Worm (Caenorhabditis elegans) whole organism, young adult: ENCODE measurements around the gene Y82E9BR.14.

ENCODE experiments used
- F37B4.10 ChIP-seq: fragments of 200-800 bp; sonication (Bioruptor generic); IDR thresholded peaks from 2 replicates; pipeline ENCODE4 v1.3.6; 2022; ENCODE audit warnings: missing genetic modification characterization, missing compliant biosample characterization
- F52B5.7 ChIP-seq: sonication (generic microtip); optimal IDR thresholded peaks from 2 replicates; lab custom pipeline; 2016; ENCODE audit warnings: mild to moderate bottlenecking, missing genetic modification characterization, missing compliant biosample characterization
- F55B11.4 ChIP-seq: sonication (generic microtip); optimal IDR thresholded peaks from 2 replicates; lab custom pipeline; 2016; ENCODE audit warnings: missing compliant biosample characterization, missing genetic modification characterization, borderline replicate concordance; ENCODE audit not compliant: insufficient read depth
- T26A5.8 ChIP-seq: sonication (generic microtip); optimal IDR thresholded peaks from 2 replicates; lab custom pipeline; 2016; ENCODE audit warnings: missing genetic modification characterization, missing compliant biosample characterization
- Y53F4B.3 ChIP-seq: fragments of 200-800 bp; sonication (Bioruptor generic); IDR thresholded peaks from 2 replicates; pipeline ENCODE4 v1.3.6; 2022; ENCODE audit warnings: missing genetic modification reagents, missing genetic modification characterization, missing compliant biosample characterization
- ZK185.1 ChIP-seq: sonication (generic microtip); optimal IDR thresholded peaks from 2 replicates; lab custom pipeline; 2016; ENCODE audit warnings: mild to moderate bottlenecking, missing genetic modification characterization, missing compliant biosample characterization; ENCODE audit not compliant: poor library complexity, severe bottlenecking
- ama-1 ChIP-seq, 3 experiments: fragments of 150-350 bp in 1 of 3; sonication (generic microtip) in 2 of 3; optimal IDR thresholded peaks; 2 replicates each; lab custom pipeline; 2014 to 2018; ENCODE audit warnings: missing biosample characterization in 2 of 3, missing genetic modification characterization in 2 of 3, missing genetic modification reagents in 2 of 3
- atf-7 ChIP-seq: sonication (generic microtip); optimal IDR thresholded peaks from 2 replicates; lab custom pipeline; 2017; ENCODE audit warnings: mild to moderate bottlenecking, missing genetic modification characterization, missing compliant biosample characterization
- attf-6 ChIP-seq: fragments of 200-800 bp; sonication (Bioruptor generic); IDR thresholded peaks from 2 replicates; pipeline ENCODE4 v1.3.6; 2022; ENCODE audit warnings: missing genetic modification reagents, missing genetic modification characterization, missing compliant biosample characterization
- cebp-1 ChIP-seq, 2 experiments: fragments of 200-800 bp in 1 of 2; sonication (Bioruptor generic) in 1 of 2; sonication (generic microtip) in 1 of 2; IDR thresholded peaks in 1 of 2; optimal IDR thresholded peaks in 1 of 2; 2 replicates each; pipeline versions ENCODE4 v1.3.6 to Lab custom; 2017 to 2022; ENCODE audit warnings: missing compliant biosample characterization in 2 of 2, missing genetic modification characterization in 2 of 2, mild to moderate bottlenecking in 1 of 2, missing genetic modification reagents in 1 of 2, moderate library complexity in 1 of 2
- ceh-40 ChIP-seq: fragments of 200-800 bp; sonication (Bioruptor generic); IDR thresholded peaks from 2 replicates; pipeline ENCODE4 v1.3.6; 2022; ENCODE audit warnings: missing genetic modification characterization, missing compliant biosample characterization
- ceh-58 ChIP-seq: fragments of 200-800 bp; sonication (Bioruptor generic); IDR thresholded peaks from 2 replicates; pipeline ENCODE4 v1.3.6; 2022; ENCODE audit warnings: missing genetic modification characterization, missing compliant biosample characterization
- egl-18 ChIP-seq: fragments of 200-800 bp; sonication (Bioruptor generic); IDR thresholded peaks from 2 replicates; pipeline ENCODE4 v1.3.6; 2022; ENCODE audit warnings: missing genetic modification reagents, missing genetic modification characterization, missing compliant biosample characterization
- egrh-3 ChIP-seq: fragments of 200-800 bp; sonication (Bioruptor generic); IDR thresholded peaks from 2 replicates; pipeline ENCODE4 v1.3.6; 2022; ENCODE audit warnings: missing genetic modification reagents, missing genetic modification characterization, missing compliant biosample characterization
- fkh-3 ChIP-seq: sonication (generic microtip); optimal IDR thresholded peaks from 2 replicates; lab custom pipeline; 2016; ENCODE audit warnings: mild to moderate bottlenecking, missing genetic modification characterization, missing compliant biosample characterization
- gei-17 ChIP-seq: fragments of 200-800 bp; sonication (Bioruptor generic); optimal IDR thresholded peaks from 2 replicates; lab custom pipeline; 2018; ENCODE audit warnings: mild to moderate bottlenecking, missing genetic modification characterization, missing compliant biosample characterization
- hmg-1.2 ChIP-seq: fragments of 200-800 bp; sonication (Bioruptor generic); IDR thresholded peaks from 2 replicates; pipeline ENCODE4 v1.3.6; 2022; ENCODE audit warnings: missing genetic modification reagents, missing genetic modification characterization, missing compliant biosample characterization
- hsf-1 ChIP-seq: fragments of 200-800 bp; sonication (Bioruptor generic); IDR thresholded peaks from 2 replicates; pipeline ENCODE4 v1.3.6; 2022; ENCODE audit warnings: missing genetic modification reagents, missing genetic modification characterization, missing compliant biosample characterization
- lag-1 ChIP-seq: fragments of 200-800 bp; sonication (Bioruptor generic); IDR thresholded peaks from 2 replicates; pipeline ENCODE4 v1.3.6; 2022; ENCODE audit warnings: missing genetic modification reagents, missing genetic modification characterization, missing compliant biosample characterization
- let-607 ChIP-seq, 2 experiments: fragments of 200-800 bp in 1 of 2; sonication (Bioruptor generic) in 1 of 2; sonication (generic microtip) in 1 of 2; optimal IDR thresholded peaks; 2 replicates each; lab custom pipeline; 2016 to 2018; ENCODE audit warnings: mild to moderate bottlenecking in 2 of 2, missing compliant biosample characterization in 2 of 2, missing genetic modification characterization in 2 of 2, moderate library complexity in 2 of 2, missing genotype in 1 of 2
- lin-26 ChIP-seq: fragments of 200-800 bp; sonication (Bioruptor generic); IDR thresholded peaks from 2 replicates; pipeline ENCODE4 v1.3.6; 2022; ENCODE audit warnings: missing genetic modification reagents, missing genetic modification characterization, missing compliant biosample characterization
- lin-35 ChIP-seq, 3 experiments: fragments of 150-350 bp in 2 of 3; sonication (generic microtip) in 1 of 3; optimal IDR thresholded peaks; 2 replicates each; lab custom pipeline; 2014 to 2018; ENCODE audit warnings: missing biosample characterization in 3 of 3, missing genetic modification characterization in 3 of 3, missing genetic modification reagents in 3 of 3
- lir-1 ChIP-seq: fragments of 200-800 bp; sonication (Bioruptor generic); conservative IDR thresholded peaks from 2 replicates; pipeline ENCODE4 v1.3.6; 2022; ENCODE audit warnings: missing genetic modification reagents, missing genetic modification characterization, missing compliant biosample characterization
- madf-3 ChIP-seq: fragments of 200-800 bp; sonication (Bioruptor generic); IDR thresholded peaks from 2 replicates; pipeline ENCODE4 v1.3.6; 2022; ENCODE audit warnings: missing genetic modification reagents, missing genetic modification characterization, missing compliant biosample characterization
- mcd-1 ChIP-seq: fragments of 200-800 bp; sonication (Bioruptor generic); IDR thresholded peaks from 2 replicates; pipeline ENCODE4 v1.3.6; 2022; ENCODE audit warnings: missing genetic modification reagents, missing genetic modification characterization, missing compliant biosample characterization
- mes-4 ChIP-seq: sonication (generic microtip); optimal IDR thresholded peaks from 2 replicates; lab custom pipeline; 2016; ENCODE audit warnings: missing genotype, missing genetic modification characterization, missing compliant biosample characterization
- mxl-1 ChIP-seq: sonication (generic microtip); optimal IDR thresholded peaks from 2 replicates; lab custom pipeline; 2016; ENCODE audit warnings: missing genetic modification characterization, missing compliant biosample characterization
- nfya-2 ChIP-seq: fragments of 200-800 bp; sonication (Bioruptor generic); IDR thresholded peaks from 2 replicates; pipeline ENCODE4 v1.3.6; 2022; ENCODE audit warnings: missing genetic modification reagents, missing genetic modification characterization, missing compliant biosample characterization
- nhr-27 ChIP-seq: fragments of 200-800 bp; sonication (Bioruptor generic); optimal IDR thresholded peaks from 2 replicates; lab custom pipeline; 2018; ENCODE audit warnings: mild to moderate bottlenecking, missing genetic modification characterization, moderate library complexity, missing compliant biosample characterization
- nhr-80 ChIP-seq: sonication (generic microtip); optimal IDR thresholded peaks from 2 replicates; lab custom pipeline; 2016; ENCODE audit warnings: missing genetic modification characterization, missing compliant biosample characterization
- rec-8 ChIP-seq, 2 experiments: sonication (generic microtip); optimal IDR thresholded peaks; 2 replicates each; lab custom pipeline; 2016; ENCODE audit warnings: mild to moderate bottlenecking in 2 of 2, missing genetic modification characterization in 2 of 2, missing genetic modification reagents in 2 of 2, missing genotype in 2 of 2, missing biosample characterization in 1 of 2, missing compliant biosample characterization in 1 of 2, moderate library complexity in 1 of 2
- repo-1 ChIP-seq: sonication (generic microtip); optimal IDR thresholded peaks from 2 replicates; lab custom pipeline; 2017; ENCODE audit warnings: mild to moderate bottlenecking, missing genetic modification characterization, missing compliant biosample characterization
- sea-2 ChIP-seq: fragments of 200-800 bp; sonication (Bioruptor generic); IDR thresholded peaks from 2 replicates; pipeline ENCODE4 v1.3.6; 2022; ENCODE audit warnings: missing genetic modification characterization, missing compliant biosample characterization
- sptf-2 ChIP-seq: fragments of 200-800 bp; sonication (Bioruptor generic); optimal IDR thresholded peaks from 2 replicates; lab custom pipeline; 2018; ENCODE audit warnings: mild to moderate bottlenecking, missing genetic modification characterization, missing compliant biosample characterization
- unc-62 ChIP-seq: fragments of 150-350 bp; optimal IDR thresholded peaks from 2 replicates; lab custom pipeline; 2014; ENCODE audit warnings: missing biosample characterization, missing genetic modification reagents, missing genetic modification characterization
- zfh-2 ChIP-seq: fragments of 200-800 bp; sonication (Bioruptor generic); conservative IDR thresholded peaks from 2 replicates; pipeline ENCODE4 v1.3.6; 2022; ENCODE audit warnings: missing genetic modification reagents, missing genetic modification characterization, missing compliant biosample characterization
- ztf-25 ChIP-seq: fragments of 200-800 bp; sonication (Bioruptor generic); IDR thresholded peaks from 2 replicates; pipeline ENCODE4 v1.3.6; 2022; ENCODE audit warnings: missing genetic modification reagents, missing genetic modification characterization, missing compliant biosample characterization
- ztf-28 ChIP-seq: fragments of 200-800 bp; sonication (Bioruptor generic); IDR thresholded peaks from 2 replicates; pipeline ENCODE4 v1.3.6; 2022; ENCODE audit warnings: missing genetic modification reagents, missing genetic modification characterization, missing compliant biosample characterization
- ztf-3 ChIP-seq: fragments of 200-800 bp; sonication (Bioruptor generic); optimal IDR thresholded peaks from 2 replicates; lab custom pipeline; 2018; ENCODE audit warnings: mild to moderate bottlenecking, missing genetic modification characterization, missing compliant biosample characterization
- ztf-6 ChIP-seq: fragments of 200-800 bp; sonication (Bioruptor generic); IDR thresholded peaks from 2 replicates; pipeline ENCODE4 v1.3.6; 2022; ENCODE audit warnings: missing genetic modification reagents, missing genetic modification characterization, missing compliant biosample characterization

The Y82E9BR.14 gene

ce11 chrIII:1413890-1414613, at the start of gene Y82E9BR.14:
TSS of gene Y82E9BR.14 (minus strand) at chrIII:1414116.
- TF ChIP-seq T26A5.8 (tag; lab: Kevin White, UChicago) (peak; percentile 10), lin-26 (GFP tag; lab: Robert Waterston, UW) (no peak), lag-1 (GFP tag; lab: Robert Waterston, UW) (no peak), hmg-1.2 (GFP tag; lab: Robert Waterston, UW) (0 out of 2 replicates have a peak, but pooled peaks have one; percentile 9), madf-3 (GFP tag; lab: Robert Waterston, UW) (peak; percentile 85), F37B4.10 (GFP tag; lab: Robert Waterston, UW) (no peak), hsf-1 (peak; percentile 42), ama-1 (optimal IDR thresholded peaks at IDR 0.05; lab: Kevin White, UChicago) (no peak), ama-1 (GFP tag; optimal IDR thresholded peaks at IDR 0.05; lab: Kevin White, UChicago) (no peak), ztf-6 (no peak), ZK185.1 (tag; lab: Kevin White, UChicago) (no peak), atf-7 (tag; lab: Kevin White, UChicago) (peak; percentile 74), nhr-80 (peak; percentile 53)

DNA sequence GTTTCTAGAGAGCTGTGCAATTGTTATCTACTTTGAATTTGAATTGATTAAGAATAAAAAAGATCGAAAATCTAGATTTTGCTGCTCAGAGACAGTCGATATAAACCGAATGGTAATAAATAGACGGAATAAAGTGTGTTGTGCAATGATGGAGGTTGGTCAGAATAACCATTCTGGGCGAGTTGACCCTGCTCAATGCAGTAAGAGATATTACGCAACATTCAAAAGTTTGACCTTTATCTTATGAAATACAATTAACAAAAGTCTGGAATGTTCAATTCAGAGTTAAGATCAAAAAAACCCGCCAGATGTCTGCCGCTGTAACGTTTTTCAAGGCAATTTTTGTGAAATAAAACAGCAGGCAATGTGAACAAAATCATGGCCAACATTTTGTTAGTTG, 42.9 kb upstream of the Y82E9BR.14 start:
- TF ChIP-seq mcd-1 (GFP tag; lab: Robert Waterston, UW) = no peak
- TF ChIP-seq let-607 (tag; optimal IDR thresholded peaks at IDR 0.05; lab: Kevin White, UChicago) = no peak
- no peak for TF ChIP-seq gei-17 (GFP tag; lab: Kevin White, UChicago)
- TF ChIP-seq fkh-3 (tag; lab: Kevin White, UChicago) = no peak
- TF ChIP-seq ztf-25 (GFP tag; lab: Robert Waterston, UW) = no peak
- no peak for TF ChIP-seq lin-35 (GFP tag; optimal IDR thresholded peaks at IDR 0.05; lab: Kevin White, UChicago)
- no peak for TF ChIP-seq sptf-2 (GFP tag; lab: Kevin White, UChicago)
- TF ChIP-seq F55B11.4 = no peak

DNA sequence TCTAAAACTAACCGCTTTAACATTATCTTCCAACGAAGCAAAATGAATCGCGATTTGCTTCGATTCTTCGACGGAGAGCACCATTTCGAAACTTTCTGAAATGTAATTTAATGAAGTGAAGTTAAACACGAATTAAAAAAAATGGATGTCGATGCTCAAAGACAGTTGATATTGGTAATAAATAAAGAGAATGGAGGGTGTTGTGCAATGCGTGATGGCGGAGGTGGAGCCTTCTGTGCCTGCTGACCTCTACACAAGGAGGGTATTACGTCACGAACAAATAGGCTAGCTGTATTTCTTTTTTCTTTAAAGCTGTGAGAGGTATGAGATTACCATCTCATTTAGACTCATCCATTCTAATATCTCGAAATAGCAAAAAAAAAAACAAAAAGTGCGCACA, 41.8 kb upstream of the Y82E9BR.14 start, which contains the start of gene Y82E9BR.17:
TSS of gene Y82E9BR.17 (minus strand) at position 101 of the 400 bp plus-strand sequence.
- TF ChIP-seq sea-2 (GFP tag; lab: Robert Waterston, UW) = no peak
- no peak for TF ChIP-seq nfya-2
- no peak for TF ChIP-seq mes-4 (tag; lab: Kevin White, UChicago)
- no peak for TF ChIP-seq nhr-27
- TF ChIP-seq repo-1 (tag; lab: Kevin White, UChicago) = no peak
- no peak for TF ChIP-seq mxl-1 (tag; lab: Kevin White, UChicago)
- no peak for TF ChIP-seq attf-6 (GFP tag; lab: Robert Waterston, UW)
- TF ChIP-seq ceh-58 (GFP tag; lab: Robert Waterston, UW) = no peak

- TF ChIP-seq egrh-3 (GFP tag; lab: Robert Waterston, UW) = no peak
- TF ChIP-seq ztf-6 = no peak
- peak; percentile 65; the same call in 1 of the 2 replicates for TF ChIP-seq zfh-2
These were observed 32.8 kb upstream of the Y82E9BR.14 start for ce11 chrIII:1446747-1447146.

- TF ChIP-seq Y53F4B.3 (GFP tag; lab: Robert Waterston, UW) (no peak), T26A5.8 (tag; lab: Kevin White, UChicago) (no peak), ztf-3 (no peak), F52B5.7 (no peak), F55B11.4 (no peak), ceh-40 (GFP tag; lab: Robert Waterston, UW) (no peak), egrh-3 (GFP tag; lab: Robert Waterston, UW) (peak; percentile 68; the same call in 1 of the 2 replicates), egl-18 (GFP tag; lab: Robert Waterston, UW) (no peak), rec-8 (tag; optimal IDR thresholded peaks at IDR 0.05; lab: Kevin White, UChicago) (no peak), ztf-28 (no peak), unc-62 (GFP tag; lab: Kevin White, UChicago) (no peak), lir-1 (GFP tag; lab: Robert Waterston, UW) (no peak), ztf-6 (no peak), zfh-2 (peak; percentile 79), cebp-1 (GFP tag; IDR thresholded peaks at IDR 0.05; lab: Robert Waterston, UW) (no peak), cebp-1 (tag; optimal IDR thresholded peaks at IDR 0.05; lab: Kevin White, UChicago) (no peak), mcd-1 (GFP tag; lab: Robert Waterston, UW) (0 out of 2 replicates have a peak, but pooled peaks have one; percentile 15)
These were observed 25.7 kb upstream of the Y82E9BR.14 start for ce11 chrIII:1439609-1440008.
